Worm (Caenorhabditis elegans) whole organism, late embryonic: Measurements from ENCODE around the gene T03F6.10.

ENCODE experiments used
- F13H6.1 ChIP-seq: sonication (generic microtip); optimal IDR thresholded peaks from 2 replicates; lab custom pipeline; 2016; ENCODE audit warnings: missing genetic modification characterization, missing compliant biosample characterization
- K02D7.2 ChIP-seq: sonication (generic microtip); optimal IDR thresholded peaks from 2 replicates; lab custom pipeline; 2017; ENCODE audit warnings: mild to moderate bottlenecking, missing genetic modification characterization, missing compliant biosample characterization
- K09A11.1 ChIP-seq: sonication (generic microtip); optimal IDR thresholded peaks from 2 replicates; lab custom pipeline; 2017; ENCODE audit warnings: antibody characterized with exemption, mild to moderate bottlenecking, missing genetic modification characterization, missing compliant biosample characterization; ENCODE audit not compliant: insufficient read depth
- T23F11.4 ChIP-seq: fragments of 200-800 bp; sonication (Bioruptor generic); optimal IDR thresholded peaks from 2 replicates; lab custom pipeline; 2018; ENCODE audit warnings: mild to moderate bottlenecking, missing genetic modification characterization, missing compliant biosample characterization
- Y22D7AL.16 ChIP-seq: sonication (generic microtip); optimal IDR thresholded peaks from 2 replicates; lab custom pipeline; 2016; ENCODE audit warnings: missing genetic modification characterization, missing compliant biosample characterization
- ceh-18 ChIP-seq: sonication (generic microtip); optimal IDR thresholded peaks from 2 replicates; lab custom pipeline; 2016; ENCODE audit warnings: missing genetic modification characterization, missing compliant biosample characterization
- ceh-19 ChIP-seq: fragments of 200-800 bp; sonication (Bioruptor generic); optimal IDR thresholded peaks from 2 replicates; lab custom pipeline; 2018; ENCODE audit warnings: mild to moderate bottlenecking, missing genetic modification characterization, missing compliant biosample characterization
- ceh-22 ChIP-seq: sonication (generic microtip); optimal IDR thresholded peaks from 2 replicates; lab custom pipeline; 2017; ENCODE audit warnings: missing biosample characterization, missing genetic modification characterization
- ceh-34 ChIP-seq: sonication (generic microtip); optimal IDR thresholded peaks from 2 replicates; lab custom pipeline; 2016; ENCODE audit warnings: mild to moderate bottlenecking, missing genetic modification characterization, missing compliant biosample characterization
- ceh-45 ChIP-seq: fragments of 200-800 bp; sonication (Bioruptor generic); IDR thresholded peaks from 2 replicates; pipeline ENCODE4 v1.3.6; 2022; ENCODE audit warnings: missing genetic modification reagents, missing genetic modification characterization, missing compliant biosample characterization
- ceh-48 ChIP-seq: sonication (generic microtip); optimal IDR thresholded peaks from 2 replicates; lab custom pipeline; 2016; ENCODE audit warnings: missing genetic modification characterization, inconsistent platforms, missing compliant biosample characterization
- che-1 ChIP-seq: sonication (generic microtip); optimal IDR thresholded peaks from 2 replicates; lab custom pipeline; 2016; ENCODE audit warnings: mild to moderate bottlenecking, missing genetic modification characterization, missing compliant biosample characterization
- dmd-4 ChIP-seq: sonication (generic microtip); optimal IDR thresholded peaks from 2 replicates; lab custom pipeline; 2016; ENCODE audit warnings: borderline replicate concordance, missing genetic modification characterization, missing compliant biosample characterization
- dve-1 ChIP-seq: sonication (generic microtip); optimal IDR thresholded peaks from 2 replicates; lab custom pipeline; 2017; ENCODE audit warnings: antibody characterized with exemption, mild to moderate bottlenecking, missing genetic modification characterization, missing compliant biosample characterization
- elt-2 ChIP-seq: sonication (generic microtip); optimal IDR thresholded peaks from 2 replicates; lab custom pipeline; 2016; ENCODE audit warnings: missing genetic modification reagents, missing genetic modification characterization, missing compliant biosample characterization
- elt-4 ChIP-seq: sonication (generic microtip); optimal IDR thresholded peaks from 2 replicates; lab custom pipeline; 2016; ENCODE audit warnings: missing genetic modification characterization, missing compliant biosample characterization
- gmeb-2 ChIP-seq: sonication (generic microtip); optimal IDR thresholded peaks from 2 replicates; lab custom pipeline; 2016; ENCODE audit warnings: missing genetic modification characterization, inconsistent platforms, missing compliant biosample characterization
- hlh-13 ChIP-seq: fragments of 200-800 bp; sonication (Bioruptor generic); optimal IDR thresholded peaks from 2 replicates; lab custom pipeline; 2018; ENCODE audit warnings: mild to moderate bottlenecking, missing genetic modification characterization, missing compliant biosample characterization
- lin-11 ChIP-seq: fragments of 200-800 bp; sonication (Bioruptor generic); optimal IDR thresholded peaks from 2 replicates; lab custom pipeline; 2018; ENCODE audit warnings: mild to moderate bottlenecking, missing genetic modification characterization, missing compliant biosample characterization
- madf-2 ChIP-seq: sonication (generic microtip); optimal IDR thresholded peaks from 2 replicates; lab custom pipeline; 2017; ENCODE audit warnings: missing genetic modification characterization, missing compliant biosample characterization
- mec-3 ChIP-seq: sonication (generic microtip); optimal IDR thresholded peaks from 2 replicates; lab custom pipeline; 2016; ENCODE audit warnings: borderline replicate concordance, missing genetic modification characterization, missing compliant biosample characterization
- nhr-11 ChIP-seq: fragments of 150-350 bp; optimal IDR thresholded peaks from 2 replicates; lab custom pipeline; 2014; ENCODE audit warnings: missing biosample characterization, missing genetic modification characterization
- nhr-232 ChIP-seq: sonication (generic microtip); optimal IDR thresholded peaks from 2 replicates; lab custom pipeline; 2016; ENCODE audit warnings: missing genetic modification characterization, missing compliant biosample characterization
- npax-4 ChIP-seq: sonication (generic microtip); optimal IDR thresholded peaks from 2 replicates; lab custom pipeline; 2016; ENCODE audit warnings: missing genetic modification characterization, missing compliant biosample characterization
- pag-3 ChIP-seq: sonication (generic microtip); optimal IDR thresholded peaks from 2 replicates; lab custom pipeline; 2016; ENCODE audit warnings: missing compliant biosample characterization, missing genetic modification characterization, borderline replicate concordance
- pat-9 ChIP-seq: fragments of 200-800 bp; sonication (Bioruptor generic); optimal IDR thresholded peaks from 2 replicates; lab custom pipeline; 2018; ENCODE audit warnings: mild to moderate bottlenecking, missing genetic modification characterization, moderate library complexity, missing compliant biosample characterization
- pha-2 ChIP-seq: sonication (generic microtip); optimal IDR thresholded peaks from 2 replicates; lab custom pipeline; 2017; ENCODE audit warnings: mild to moderate bottlenecking, missing genetic modification characterization, missing compliant biosample characterization
- ref-2 ChIP-seq: sonication (generic microtip); optimal IDR thresholded peaks from 2 replicates; lab custom pipeline; 2016; ENCODE audit warnings: missing genetic modification characterization, missing compliant biosample characterization
- rnt-1 ChIP-seq: sonication (generic microtip); optimal IDR thresholded peaks from 2 replicates; lab custom pipeline; 2016; ENCODE audit warnings: missing genetic modification characterization, missing compliant biosample characterization
- syd-9 ChIP-seq: sonication (generic microtip); optimal IDR thresholded peaks from 2 replicates; lab custom pipeline; 2016; ENCODE audit warnings: mild to moderate bottlenecking, missing genetic modification characterization, moderate library complexity, missing compliant biosample characterization
- tbx-7 ChIP-seq: sonication (generic microtip); optimal IDR thresholded peaks from 2 replicates; lab custom pipeline; 2016; ENCODE audit warnings: missing genotype, missing genetic modification characterization, missing compliant biosample characterization
- unc-42 ChIP-seq: sonication (generic microtip); optimal IDR thresholded peaks from 2 replicates; lab custom pipeline; 2016; ENCODE audit warnings: missing genotype, missing genetic modification characterization, missing compliant biosample characterization
- unc-86 ChIP-seq: sonication (generic microtip); optimal IDR thresholded peaks from 2 replicates; lab custom pipeline; 2016; ENCODE audit warnings: missing genetic modification characterization, missing compliant biosample characterization
- zip-5 ChIP-seq: sonication (generic microtip); optimal IDR thresholded peaks from 2 replicates; lab custom pipeline; 2016; ENCODE audit warnings: missing genetic modification characterization, missing compliant biosample characterization

The T03F6.10 gene

DNA sequence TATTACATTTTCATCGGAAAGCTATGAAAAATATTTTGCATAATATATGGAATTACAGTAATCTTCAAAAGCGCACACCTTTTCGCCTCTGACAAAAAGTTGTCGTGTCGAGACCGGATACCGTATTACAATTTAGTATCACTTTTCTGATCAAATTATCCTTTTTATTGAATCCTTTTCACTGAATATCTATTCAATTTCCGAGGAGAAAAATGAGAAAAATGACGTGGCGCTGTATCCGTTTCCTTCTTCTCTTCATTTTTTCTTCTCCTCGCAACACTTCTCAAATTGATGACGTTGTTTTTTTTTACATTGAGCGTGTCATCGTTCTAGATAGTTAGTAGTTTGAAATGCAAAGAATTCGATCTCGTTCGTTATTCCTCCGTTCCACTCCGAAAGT, 27.2 kb downstream of the T03F6.10 start:
- peak; percentile 46 for TF ChIP-seq unc-42
- no peak for TF ChIP-seq nhr-11 (tag; lab: Kevin White, UChicago)

- TF ChIP-seq che-1 (tag; lab: Kevin White, UChicago), result no peak
- peak; percentile 79 for TF ChIP-seq unc-42
These were observed 29.3 kb downstream of the T03F6.10 start for ce11 chrIII:13348891-13349290.

DNA sequence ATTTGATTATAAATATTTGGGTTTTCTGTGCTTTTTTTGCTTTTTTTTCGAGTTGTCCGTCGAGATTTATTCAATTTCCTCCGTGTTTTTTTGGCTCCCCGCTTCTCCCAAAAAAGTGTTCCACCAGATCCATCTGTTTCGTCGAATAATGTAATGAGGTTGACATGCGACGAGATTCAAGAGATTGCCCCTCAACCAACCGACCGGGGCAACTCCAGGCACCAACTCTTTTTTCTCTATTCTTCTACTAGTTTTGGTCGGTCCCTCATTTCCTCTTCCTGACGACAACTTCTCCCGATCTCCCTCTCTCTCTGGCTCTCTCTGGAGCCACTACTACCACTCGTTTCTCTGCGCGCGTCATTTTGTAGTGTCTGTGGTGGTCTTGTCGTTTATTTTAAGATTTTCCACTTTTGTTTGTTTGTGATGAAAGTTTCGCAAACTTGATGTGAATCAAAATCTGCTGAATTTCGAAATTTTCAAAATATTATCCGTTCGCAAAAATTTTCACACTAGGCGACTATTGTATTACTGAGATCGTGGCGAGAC, 30.3 kb downstream of the T03F6.10 start:
- TF ChIP-seq unc-42 (peak; percentile 34), ceh-48 (tag; lab: Kevin White, UChicago) (no peak)
- TF ChIP-seq, all 69 proteins: peak for 1

DNA sequence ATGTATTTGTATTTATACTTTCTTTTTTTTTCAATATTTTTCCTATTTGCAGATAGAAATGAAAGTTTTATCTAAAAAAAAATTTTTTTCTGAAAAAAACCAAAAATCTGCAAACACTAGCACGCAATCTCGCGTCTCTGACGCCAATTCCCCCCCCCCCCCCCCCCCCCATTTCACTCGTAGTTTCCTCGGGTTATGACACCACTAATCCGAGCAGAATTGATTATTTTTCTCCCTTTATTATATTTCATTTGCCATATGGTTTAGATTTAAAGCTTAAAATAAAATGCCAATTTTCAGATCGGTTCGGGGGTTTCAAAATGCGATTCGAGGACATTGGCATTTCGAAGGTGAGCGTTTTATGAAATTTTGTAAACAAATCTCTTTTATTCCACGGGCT, 31.4 kb downstream of the T03F6.10 start, which contains the start of gene mtm-6:
Gene mtm-6 (plus strand): TSS at position 301 of the 400 bp plus-strand sequence.
- TF ChIP-seq hlh-13 (GFP tag; lab: Kevin White, UChicago) (no peak), K02D7.2 (tag; lab: Kevin White, UChicago) (peak; percentile 48), F13H6.1 (tag; lab: Kevin White, UChicago) (no peak), ceh-19 (GFP tag; lab: Kevin White, UChicago) (no peak), madf-2 (tag; lab: Kevin White, UChicago) (no peak), gmeb-2 (tag; lab: Kevin White, UChicago) (no peak), ceh-22 (tag; lab: Kevin White, UChicago) (no peak), pha-2 (tag; lab: Kevin White, UChicago) (no peak)

ce11 chrIII:13344538-13345136, 33.5 kb downstream of the T03F6.10 start, which contains the start of gene acaa-2:
Gene acaa-2 (plus strand): TSS chrIII:13344937.
- TF ChIP-seq elt-2 (peak; percentile 49), ceh-45 (GFP tag; lab: Robert Waterston, UW) (no peak), K09A11.1 (tag; lab: Kevin White, UChicago) (no peak), dve-1 (peak; percentile 11)

- TF ChIP-seq pat-9 (tag; lab: Kevin White, UChicago) (no peak), gmeb-2 (tag; lab: Kevin White, UChicago) (no peak), tbx-7 (no peak), zip-5 (tag; lab: Kevin White, UChicago) (no peak), ceh-18 (tag; lab: Kevin White, UChicago) (no peak), ceh-34 (tag; lab: Kevin White, UChicago) (no peak), dmd-4 (tag; lab: Kevin White, UChicago) (no peak), pag-3 (tag; lab: Kevin White, UChicago) (no peak), lin-11 (tag; lab: Kevin White, UChicago) (no peak), ceh-22 (tag; lab: Kevin White, UChicago) (no peak), rnt-1 (tag; lab: Kevin White, UChicago) (no peak), mec-3 (no peak), ceh-48 (tag; lab: Kevin White, UChicago) (no peak), nhr-232 (tag; lab: Kevin White, UChicago) (no peak)
These were observed 34.5 kb downstream of the T03F6.10 start for ce11 chrIII:13343562-13344139.

ce11 chrIII:13343117-13343516, 35.0 kb downstream of the T03F6.10 start, which contains the start of gene ife-1:
Gene ife-1 (plus strand): TSS chrIII:13343417.
- no peak for TF ChIP-seq ref-2 (tag; lab: Kevin White, UChicago)
- no peak for TF ChIP-seq T23F11.4 (GFP tag; lab: Kevin White, UChicago)
- no peak for TF ChIP-seq Y22D7AL.16 (tag; lab: Kevin White, UChicago)
- no peak for TF ChIP-seq unc-86 (tag; lab: Kevin White, UChicago)
- TF ChIP-seq elt-4 (tag; lab: Kevin White, UChicago), result no peak
- no peak for TF ChIP-seq ceh-45 (GFP tag; lab: Robert Waterston, UW)
- no peak for TF ChIP-seq elt-2
- no peak for TF ChIP-seq dmd-4 (tag; lab: Kevin White, UChicago)
- no peak for TF ChIP-seq syd-9 (tag; lab: Kevin White, UChicago)
- TF ChIP-seq lin-11 (tag; lab: Kevin White, UChicago), result no peak
- TF ChIP-seq npax-4 (tag; lab: Kevin White, UChicago), result no peak
- TF ChIP-seq, all 69 proteins: peak for 0
